In the genomic region with DNA sequence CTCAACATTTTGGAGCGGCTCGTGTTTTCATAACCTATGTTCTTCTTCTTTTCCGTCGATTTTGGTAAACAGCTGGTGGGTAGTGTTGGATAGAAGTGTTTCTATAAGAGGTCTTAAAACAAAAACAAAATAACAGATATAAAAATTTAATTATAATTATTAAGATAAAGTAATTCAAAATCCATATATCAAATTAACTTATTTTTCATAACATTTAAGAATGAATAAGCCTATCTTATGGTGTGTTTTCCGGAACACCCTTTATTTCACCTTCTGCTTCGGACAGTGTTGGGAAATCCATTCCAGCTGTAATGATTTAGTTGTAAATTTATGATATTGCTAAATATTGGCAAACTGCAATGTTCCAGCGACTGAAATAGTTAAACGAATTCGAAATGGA, we compare ENCODE assay signal across 1 fruit fly cellular context.
TF ChIP-seq lines count a peak whose summit lies in the region.

TSS of gene mRpS2 (minus strand) at position 64 of the 400 bp plus-strand sequence.
TSS of gene Mon1 (plus strand) at position 286 of the 400 bp plus-strand sequence.

TF ChIP-seq in whole organism, embryonic, 481 proteins besides CTCF, POLR2A, EP300 and RAD21 (continued from another document and continues in another):
- TF ChIP-seq CG34376 (GFP tag; optimal IDR thresholded peaks at IDR 0.05; lab: Kevin White, UChicago) (peak; percentile 73), fd64A (GFP tag; optimal IDR thresholded peaks at IDR 0.05; lab: Kevin White, UChicago) (peak; percentile 37), CG16813 (GFP tag; IDR thresholded peaks at IDR 0.05; lab: Robert Waterston, UW; ENCODE audit: partially characterized antibody) (no peak; the same call in 2 of the 3 replicates), hbn (GFP tag; IDR thresholded peaks at IDR 0.05; lab: Robert Waterston, UW; ENCODE audit: partially characterized antibody) (no peak), CG12236 (GFP tag; optimal IDR thresholded peaks at IDR 0.05; lab: Kevin White, UChicago) (no peak), CG10543 (GFP tag; optimal IDR thresholded peaks at IDR 0.05; lab: Kevin White, UChicago) (peak; percentile 72), Mrtf (GFP tag; IDR thresholded peaks at IDR 0.05; lab: Robert Waterston, UW) (peak; percentile 86), TFAM (GFP tag; optimal IDR thresholded peaks at IDR 0.05; lab: Kevin White, UChicago) (peak; percentile 18), pan (optimal IDR thresholded peaks at IDR 0.05; lab: Kevin White, UChicago) (no peak), pan (GFP tag; optimal IDR thresholded peaks at IDR 0.05 in 1 of 2, IDR thresholded peaks at IDR 0.05 in 1 of 2) (peak in 1 of 2 experiments; percentile 99), Dll (GFP tag; IDR thresholded peaks at IDR 0.05; lab: Robert Waterston, UW; ENCODE audit: partially characterized antibody) (peak; percentile 44; the same call in 1 of the 4 replicates), CG4617 (GFP tag; optimal IDR thresholded peaks at IDR 0.05; lab: Kevin White, UChicago; ENCODE audit: borderline replicate concordance) (peak; percentile 93), Rx (GFP tag; IDR thresholded peaks at IDR 0.05; lab: Robert Waterston, UW) (peak; percentile 87), her (GFP tag; optimal IDR thresholded peaks at IDR 0.05; lab: Kevin White, UChicago) (peak; percentile 70), Hand (GFP tag; optimal IDR thresholded peaks at IDR 0.05; lab: Kevin White, UChicago) (peak; percentile 86), eve (GFP tag; optimal IDR thresholded peaks at IDR 0.05; lab: Kevin White, UChicago) (no peak), gsb-n (tag; optimal IDR thresholded peaks at IDR 0.05; lab: Kevin White, UChicago) (peak; percentile 94), CG4707 (GFP tag; optimal IDR thresholded peaks at IDR 0.05; lab: Kevin White, UChicago) (peak; percentile 61), HLH54F (GFP tag; optimal IDR thresholded peaks at IDR 0.05; lab: Kevin White, UChicago) (peak; percentile 83), Fer1 (GFP tag; optimal IDR thresholded peaks at IDR 0.05; lab: Kevin White, UChicago) (peak; percentile 96), CG30431 (GFP tag; optimal IDR thresholded peaks at IDR 0.05; lab: Kevin White, UChicago) (peak; percentile 89), tio (GFP tag; optimal IDR thresholded peaks at IDR 0.05; lab: Kevin White, UChicago) (peak; percentile 93), CG2202 (tag; optimal IDR thresholded peaks at IDR 0.05; lab: Kevin White, UChicago) (peak; percentile 85), HLH4C (GFP tag; IDR thresholded peaks at IDR 0.05; lab: Robert Waterston, UW; ENCODE audit: partially characterized antibody) (no peak), Optix (GFP tag; IDR thresholded peaks at IDR 0.05; lab: Robert Waterston, UW) (peak; percentile 85), sd (tag; optimal IDR thresholded peaks at IDR 0.05; lab: Kevin White, UChicago) (no peak), Atf6 (GFP tag; IDR thresholded peaks at IDR 0.05; lab: Robert Waterston, UW) (peak; percentile 95), lilli (GFP tag; optimal IDR thresholded peaks at IDR 0.05; lab: Kevin White, UChicago) (peak; percentile 93), Neu2 (GFP tag; optimal IDR thresholded peaks at IDR 0.05; lab: Kevin White, UChicago; ENCODE audit: borderline replicate concordance) (no peak), dysf (GFP tag; IDR thresholded peaks at IDR 0.05; lab: Robert Waterston, UW) (peak; percentile 94), CG9727 (GFP tag; optimal IDR thresholded peaks at IDR 0.05; lab: Kevin White, UChicago) (peak; percentile 93), ase (GFP tag; IDR thresholded peaks at IDR 0.05; lab: Robert Waterston, UW) (peak; percentile 97), CG34422 (GFP tag; IDR thresholded peaks at IDR 0.05; lab: Robert Waterston, UW) (peak; percentile 98), CG12942 (GFP tag; optimal IDR thresholded peaks at IDR 0.05; lab: Kevin White, UChicago) (peak; percentile 96), CG15601 (tag; optimal IDR thresholded peaks at IDR 0.05; lab: Kevin White, UChicago) (peak; percentile 88), CG10267 (tag; optimal IDR thresholded peaks at IDR 0.05; lab: Kevin White, UChicago) (peak; percentile 99), gro (GFP tag; optimal IDR thresholded peaks at IDR 0.05; lab: Kevin White, UChicago) (peak; percentile 86), CG11247 (GFP tag; IDR thresholded peaks at IDR 0.05; lab: Robert Waterston, UW) (peak; percentile 95), Side (GFP tag; optimal IDR thresholded peaks at IDR 0.05; lab: Kevin White, UChicago) (peak; percentile 65), CG9609 (GFP tag; optimal IDR thresholded peaks at IDR 0.05; lab: Kevin White, UChicago) (peak; percentile 80), CG12769 (tag; optimal IDR thresholded peaks at IDR 0.05; lab: Kevin White, UChicago) (peak; percentile 81), Bteb2 (GFP tag; optimal IDR thresholded peaks at IDR 0.05; lab: Kevin White, UChicago) (peak; percentile 70), toy (GFP tag; IDR thresholded peaks at IDR 0.05; lab: Robert Waterston, UW) (peak; percentile 94), p53 (GFP tag; optimal IDR thresholded peaks at IDR 0.05; lab: Kevin White, UChicago) (peak; percentile 29), dimm (GFP tag; IDR thresholded peaks at IDR 0.05; lab: Robert Waterston, UW) (peak; percentile 89), CG12104 (GFP tag; optimal IDR thresholded peaks at IDR 0.05; lab: Kevin White, UChicago) (peak; percentile 92), CG9215 (GFP tag; IDR thresholded peaks at IDR 0.05; lab: Robert Waterston, UW) (peak; percentile 92), CG33557 (GFP tag; optimal IDR thresholded peaks at IDR 0.05; lab: Kevin White, UChicago) (peak; percentile 81), CG8359 (GFP tag; optimal IDR thresholded peaks at IDR 0.05; lab: Kevin White, UChicago; ENCODE audit: borderline replicate concordance) (peak; percentile 71), Hr78 (GFP tag; optimal IDR thresholded peaks at IDR 0.05; lab: Kevin White, UChicago) (peak in 1 of 2 experiments; percentile 78), mld (GFP tag; IDR thresholded peaks at IDR 0.05; lab: Robert Waterston, UW; ENCODE audit: partially characterized antibody) (no peak), CG4424 (GFP tag; optimal IDR thresholded peaks at IDR 0.05; lab: Kevin White, UChicago) (peak; percentile 95), chm (GFP tag; IDR thresholded peaks at IDR 0.05; lab: Robert Waterston, UW) (peak; percentile 71), phol (tag; optimal IDR thresholded peaks at IDR 0.05; lab: Kevin White, UChicago) (peak; percentile 95), sna (GFP tag; IDR thresholded peaks at IDR 0.05; lab: Robert Waterston, UW; ENCODE audit: partially characterized antibody) (no peak), slp2 (GFP tag; optimal IDR thresholded peaks at IDR 0.05; lab: Kevin White, UChicago) (peak; percentile 61), Fer3 (tag; optimal IDR thresholded peaks at IDR 0.05; lab: Kevin White, UChicago) (peak; percentile 97), CG31388 (GFP tag; optimal IDR thresholded peaks at IDR 0.05; lab: Kevin White, UChicago) (peak; percentile 78), Dad (GFP tag; optimal IDR thresholded peaks at IDR 0.05; lab: Kevin White, UChicago) (peak; percentile 73), HLHmδ (GFP tag; optimal IDR thresholded peaks at IDR 0.05; lab: Kevin White, UChicago) (no peak), tgo (GFP tag; IDR thresholded peaks at IDR 0.05; lab: Robert Waterston, UW) (peak; percentile 98), hkb (optimal IDR thresholded peaks at IDR 0.05; lab: Kevin White, UChicago) (no peak), hkb (GFP tag; IDR thresholded peaks at IDR 0.05; lab: Robert Waterston, UW) (peak; percentile 93), CG6175 (GFP tag; IDR thresholded peaks at IDR 0.05; lab: Robert Waterston, UW) (peak; percentile 93), CG8388 (GFP tag; optimal IDR thresholded peaks at IDR 0.05; lab: Kevin White, UChicago) (peak; percentile 92), Camta (GFP tag; optimal IDR thresholded peaks at IDR 0.05; lab: Kevin White, UChicago) (peak; percentile 75), CG7786 (GFP tag; optimal IDR thresholded peaks at IDR 0.05; lab: Kevin White, UChicago) (peak; percentile 78), run (tag; optimal IDR thresholded peaks at IDR 0.05; lab: Kevin White, UChicago) (peak; percentile 79), CG1024 (GFP tag; IDR thresholded peaks at IDR 0.05; lab: Robert Waterston, UW) (peak; percentile 91), CG4328 (GFP tag; optimal IDR thresholded peaks at IDR 0.05; lab: Kevin White, UChicago) (peak; percentile 80), luna (GFP tag; optimal IDR thresholded peaks at IDR 0.05; lab: Kevin White, UChicago) (peak; percentile 34), CG10431 (GFP tag; optimal IDR thresholded peaks at IDR 0.05; lab: Kevin White, UChicago) (peak; percentile 56), mam (GFP tag; optimal IDR thresholded peaks at IDR 0.05; lab: Kevin White, UChicago) (peak; percentile 91), ewg (GFP tag; optimal IDR thresholded peaks at IDR 0.05; lab: Kevin White, UChicago) (peak; percentile 88), ftz-f1 (GFP tag; optimal IDR thresholded peaks at IDR 0.05; lab: Kevin White, UChicago) (peak; percentile 61), CG11456 (GFP tag; IDR thresholded peaks at IDR 0.05; lab: Robert Waterston, UW) (peak; percentile 97), Oaz (GFP tag; IDR thresholded peaks at IDR 0.05; lab: Robert Waterston, UW) (peak; percentile 88), CG11560 (tag; IDR thresholded peaks at IDR 0.05; lab: Robert Waterston, UW) (peak; percentile 80), Deaf1 (tag; optimal IDR thresholded peaks at IDR 0.05; lab: Kevin White, UChicago) (peak; percentile 72), en (GFP tag; optimal IDR thresholded peaks at IDR 0.05; lab: Kevin White, UChicago) (peak; percentile 35), CG15269 (tag; optimal IDR thresholded peaks at IDR 0.05; lab: Kevin White, UChicago) (peak; percentile 96), wor (GFP tag; IDR thresholded peaks at IDR 0.05; lab: Robert Waterston, UW) (peak; percentile 89), H15 (GFP tag; IDR thresholded peaks at IDR 0.05; lab: Robert Waterston, UW) (peak; percentile 97), CG1792 (GFP tag; optimal IDR thresholded peaks at IDR 0.05; lab: Kevin White, UChicago) (peak; percentile 59), Ravus (GFP tag; IDR thresholded peaks at IDR 0.05; lab: Robert Waterston, UW) (peak; percentile 88), sens (GFP tag; lab: Kevin White, UChicago) (peak; percentile 97), CG11093 (GFP tag; IDR thresholded peaks at IDR 0.05; lab: Robert Waterston, UW) (peak; percentile 86), nerfin-2 (GFP tag; IDR thresholded peaks at IDR 0.05; lab: Robert Waterston, UW; ENCODE audit: partially characterized antibody) (no peak), nerfin-1 (tag; optimal IDR thresholded peaks at IDR 0.05; lab: Kevin White, UChicago) (peak; percentile 89), Chrac-16 (GFP tag; optimal IDR thresholded peaks at IDR 0.05; lab: Kevin White, UChicago) (peak; percentile 94), CG17361 (GFP tag; IDR thresholded peaks at IDR 0.05; lab: Robert Waterston, UW) (peak; percentile 98), pzg (GFP tag; optimal IDR thresholded peaks at IDR 0.05; lab: Kevin White, UChicago) (peak; percentile 44), NfI (GFP tag; optimal IDR thresholded peaks at IDR 0.05; lab: Kevin White, UChicago) (peak; percentile 95), CG12744 (GFP tag; optimal IDR thresholded peaks at IDR 0.05; lab: Kevin White, UChicago) (peak; percentile 65), CG33213 (GFP tag; optimal IDR thresholded peaks at IDR 0.05; lab: Kevin White, UChicago) (peak; percentile 71), CG2129 (GFP tag; IDR thresholded peaks at IDR 0.05; lab: Robert Waterston, UW; ENCODE audit: partially characterized antibody) (no peak), grau (tag; optimal IDR thresholded peaks at IDR 0.05; lab: Kevin White, UChicago) (peak; percentile 93), inv (GFP tag; IDR thresholded peaks at IDR 0.05; lab: Robert Waterston, UW; ENCODE audit: partially characterized antibody) (no peak), usp (GFP tag; optimal IDR thresholded peaks at IDR 0.05; lab: Kevin White, UChicago) (no peak), CG9797 (GFP tag; optimal IDR thresholded peaks at IDR 0.05; lab: Kevin White, UChicago) (peak; percentile 16), btn (GFP tag; optimal IDR thresholded peaks at IDR 0.05; lab: Kevin White, UChicago) (no peak), CG1602 (GFP tag; optimal IDR thresholded peaks at IDR 0.05; lab: Kevin White, UChicago) (peak; percentile 95), amos (GFP tag; IDR thresholded peaks at IDR 0.05; lab: Robert Waterston, UW; ENCODE audit: partially characterized antibody) (no peak), Antp (GFP tag; optimal IDR thresholded peaks at IDR 0.05; lab: Kevin White, UChicago) (peak; percentile 74), CG14667 (GFP tag; IDR thresholded peaks at IDR 0.05; lab: Robert Waterston, UW) (peak; percentile 96), BtbVII (GFP tag; optimal IDR thresholded peaks at IDR 0.05; lab: Kevin White, UChicago) (peak; percentile 93), zfh1 (GFP tag; IDR thresholded peaks at IDR 0.05; lab: Robert Waterston, UW) (peak; percentile 95), br (optimal IDR thresholded peaks at IDR 0.05; lab: Kevin White, UChicago) (no peak), vnd (GFP tag; IDR thresholded peaks at IDR 0.05; lab: Robert Waterston, UW; ENCODE audit: partially characterized antibody) (no peak), lbe (GFP tag; optimal IDR thresholded peaks at IDR 0.05; lab: Kevin White, UChicago) (peak; percentile 86), CG8281 (tag; optimal IDR thresholded peaks at IDR 0.05; lab: Kevin White, UChicago) (peak; percentile 81), CG14050 (GFP tag; IDR thresholded peaks at IDR 0.05; lab: Robert Waterston, UW) (peak; percentile 94), D19B (GFP tag; optimal IDR thresholded peaks at IDR 0.05; lab: Kevin White, UChicago) (peak; percentile 87), row (GFP tag; IDR thresholded peaks at IDR 0.05; lab: Robert Waterston, UW) (peak; percentile 96), sob (GFP tag; IDR thresholded peaks at IDR 0.05; lab: Robert Waterston, UW) (peak; percentile 98), Six4 (GFP tag; optimal IDR thresholded peaks at IDR 0.05; lab: Kevin White, UChicago) (peak; percentile 92), unc-4 (GFP tag; IDR thresholded peaks at IDR 0.05; lab: Robert Waterston, UW; ENCODE audit: partially characterized antibody) (peak; percentile 36; the same call in 1 of the 2 replicates), h (optimal IDR thresholded peaks at IDR 0.05; lab: Kevin White, UChicago) (no peak), sim (GFP tag; IDR thresholded peaks at IDR 0.05; lab: Robert Waterston, UW) (peak; percentile 81), CoRest (tag; optimal IDR thresholded peaks at IDR 0.05; lab: Kevin White, UChicago) (peak; percentile 96), CG14860 (GFP tag; IDR thresholded peaks at IDR 0.05; lab: Robert Waterston, UW; ENCODE audit: partially characterized antibody) (no peak), croc (GFP tag; conservative IDR thresholded peaks at IDR 0.05; lab: Robert Waterston, UW) (peak; percentile 83), Drgx (GFP tag; IDR thresholded peaks at IDR 0.05; lab: Robert Waterston, UW) (peak; percentile 96), CG10959 (GFP tag; IDR thresholded peaks at IDR 0.05; lab: Robert Waterston, UW) (peak; percentile 83)
